Worm (Caenorhabditis elegans) whole organism, L3 larva: ENCODE measurements around the gene F20B6.4.
A peak's percentile ranks its signal among the peaks of the same experiment; 100 is the strongest.

ENCODE experiments used
- ZK546.5 ChIP-seq: sonication (generic microtip); optimal IDR thresholded peaks from 2 replicates; lab custom pipeline; 2017; ENCODE audit warnings: missing biosample characterization, missing genetic modification characterization
- aly-2 ChIP-seq: fragments of 150-350 bp; optimal IDR thresholded peaks from 2 replicates; lab custom pipeline; 2014; ENCODE audit warnings: missing biosample characterization, missing genetic modification characterization
- ama-1 ChIP-seq: fragments of 150-350 bp; optimal IDR thresholded peaks from 2 replicates; lab custom pipeline; 2018
- ceh-16 ChIP-seq: sonication (generic microtip); optimal IDR thresholded peaks from 2 replicates; lab custom pipeline; 2017; ENCODE audit warnings: missing biosample characterization, missing genetic modification characterization
- ceh-28 ChIP-seq: fragments of 150-350 bp; optimal IDR thresholded peaks from 2 replicates; lab custom pipeline; 2014; ENCODE audit warnings: missing biosample characterization, missing genetic modification reagents, missing genetic modification characterization
- ceh-82 ChIP-seq: fragments of 150-350 bp; optimal IDR thresholded peaks from 2 replicates; lab custom pipeline; 2014; ENCODE audit warnings: missing biosample characterization, missing genetic modification characterization
- ceh-9 ChIP-seq: sonication (generic microtip); optimal IDR thresholded peaks from 2 replicates; lab custom pipeline; 2018; ENCODE audit warnings: missing biosample characterization, missing genetic modification characterization
- daf-12 ChIP-seq: fragments of 150-350 bp; optimal IDR thresholded peaks from 2 replicates; lab custom pipeline; 2014; ENCODE audit warnings: missing biosample characterization, missing genetic modification reagents, missing genetic modification characterization
- egl-27 ChIP-seq: sonication (generic microtip); optimal IDR thresholded peaks from 4 replicates; lab custom pipeline; 2017; ENCODE audit warnings: missing biosample characterization, missing genetic modification reagents, missing genetic modification characterization
- egl-5 ChIP-seq: fragments of 150-350 bp; optimal IDR thresholded peaks from 2 replicates; lab custom pipeline; 2017; ENCODE audit warnings: missing biosample characterization, missing genetic modification reagents, missing genetic modification characterization, inconsistent platforms
- elt-1 ChIP-seq: fragments of 150-350 bp; optimal IDR thresholded peaks from 2 replicates; lab custom pipeline; 2014; ENCODE audit warnings: missing biosample characterization, missing genetic modification characterization
- elt-2 ChIP-seq: sonication (generic microtip); optimal IDR thresholded peaks from 2 replicates; lab custom pipeline; 2016; ENCODE audit warnings: missing genetic modification reagents, mild to moderate bottlenecking, missing genetic modification characterization, missing compliant biosample characterization
- elt-3 ChIP-seq, 3 experiments: fragments of 150-350 bp in 1 of 3; sonication (generic microtip) in 2 of 3; optimal IDR thresholded peaks; 2 replicates in 2 of 3; 4 replicates in 1 of 3; lab custom pipeline; 2014 to 2017; ENCODE audit warnings: missing biosample characterization in 3 of 3, missing genetic modification characterization in 3 of 3
- eor-1 ChIP-seq, 2 experiments: fragments of 150-350 bp; optimal IDR thresholded peaks; 2 replicates each; lab custom pipeline; 2014 to 2018; ENCODE audit warnings: missing biosample characterization in 2 of 2, missing genetic modification characterization in 2 of 2
- fkh-10 ChIP-seq: sonication (generic microtip); optimal IDR thresholded peaks from 2 replicates; lab custom pipeline; 2017; ENCODE audit warnings: missing biosample characterization, missing genetic modification reagents, missing genetic modification characterization
- fkh-2 ChIP-seq: fragments of 150-350 bp; optimal IDR thresholded peaks from 2 replicates; lab custom pipeline; 2014; ENCODE audit warnings: missing biosample characterization, missing genetic modification reagents, missing genetic modification characterization
- fos-1 ChIP-seq: fragments of 150-350 bp; optimal IDR thresholded peaks from 2 replicates; lab custom pipeline; 2014; ENCODE audit warnings: missing biosample characterization, missing genetic modification characterization
- hmg-11 ChIP-seq: sonication (generic microtip); optimal IDR thresholded peaks from 2 replicates; lab custom pipeline; 2016; ENCODE audit warnings: missing genetic modification characterization, missing compliant biosample characterization
- jun-1 ChIP-seq: fragments of 150-350 bp; optimal IDR thresholded peaks from 2 replicates; lab custom pipeline; 2014; ENCODE audit warnings: missing biosample characterization, missing genetic modification reagents, missing genetic modification characterization
- lin-39 ChIP-seq: fragments of 150-350 bp; optimal IDR thresholded peaks from 2 replicates; lab custom pipeline; 2018; ENCODE audit warnings: missing biosample characterization, missing genetic modification reagents, missing genetic modification characterization
- lsy-12 ChIP-seq: sonication (generic microtip); optimal IDR thresholded peaks from 2 replicates; lab custom pipeline; 2016; ENCODE audit warnings: mild to moderate bottlenecking, missing genetic modification characterization, missing compliant biosample characterization
- mdl-1 ChIP-seq: fragments of 150-350 bp; optimal IDR thresholded peaks from 2 replicates; lab custom pipeline; 2014; ENCODE audit warnings: missing biosample characterization, missing genetic modification characterization
- mml-1 ChIP-seq: fragments of 150-350 bp; sonication (generic microtip); optimal IDR thresholded peaks from 3 replicates; lab custom pipeline; 2014; ENCODE audit warnings: missing biosample characterization, missing genetic modification characterization
- nfya-1 ChIP-seq: sonication (generic microtip); optimal IDR thresholded peaks from 2 replicates; lab custom pipeline; 2017; ENCODE audit warnings: missing genetic modification characterization, mild to moderate bottlenecking, missing compliant biosample characterization, antibody characterized with exemption, moderate library complexity; ENCODE audit not compliant: insufficient read depth
- nhr-11 ChIP-seq: fragments of 150-350 bp; optimal IDR thresholded peaks from 2 replicates; lab custom pipeline; 2014; ENCODE audit warnings: missing biosample characterization, missing genetic modification characterization
- nhr-12 ChIP-seq: fragments of 150-350 bp; optimal IDR thresholded peaks from 2 replicates; lab custom pipeline; 2014; ENCODE audit warnings: missing biosample characterization, missing genetic modification characterization
- nhr-23 ChIP-seq: fragments of 150-350 bp; optimal IDR thresholded peaks from 2 replicates; lab custom pipeline; 2014; ENCODE audit warnings: missing biosample characterization, missing genetic modification reagents, missing genetic modification characterization
- nhr-237 ChIP-seq: fragments of 150-350 bp; optimal IDR thresholded peaks from 2 replicates; lab custom pipeline; 2014; ENCODE audit warnings: missing biosample characterization, missing genetic modification characterization
- nhr-25 ChIP-seq: sonication (generic microtip); optimal IDR thresholded peaks from 2 replicates; lab custom pipeline; 2017; ENCODE audit warnings: missing biosample characterization, missing genetic modification characterization
- nhr-28 ChIP-seq: fragments of 150-350 bp; optimal IDR thresholded peaks from 2 replicates; lab custom pipeline; 2014; ENCODE audit warnings: missing biosample characterization, missing genetic modification characterization
- nhr-43 ChIP-seq: sonication (generic microtip); optimal IDR thresholded peaks from 2 replicates; lab custom pipeline; 2016; ENCODE audit warnings: mild to moderate bottlenecking, missing genetic modification characterization, missing compliant biosample characterization; ENCODE audit not compliant: poor library complexity, severe bottlenecking
- nhr-67 ChIP-seq: fragments of 150-350 bp; optimal IDR thresholded peaks from 2 replicates; lab custom pipeline; 2014; ENCODE audit warnings: missing biosample characterization, missing genetic modification characterization
- nhr-76 ChIP-seq: fragments of 150-350 bp; sonication (generic microtip); optimal IDR thresholded peaks from 5 replicates; lab custom pipeline; 2014; ENCODE audit warnings: missing biosample characterization, missing genetic modification characterization
- nhr-77 ChIP-seq: fragments of 150-350 bp; optimal IDR thresholded peaks from 2 replicates; lab custom pipeline; 2014; ENCODE audit warnings: missing biosample characterization, missing genetic modification characterization
- pha-4 ChIP-seq: fragments of 150-350 bp; optimal IDR thresholded peaks from 2 replicates; lab custom pipeline; 2014; ENCODE audit warnings: missing biosample characterization, missing genetic modification reagents, missing genetic modification characterization
- pqm-1 ChIP-seq: fragments of 150-350 bp; optimal IDR thresholded peaks from 2 replicates; lab custom pipeline; 2017; ENCODE audit warnings: missing biosample characterization, missing genetic modification characterization, inconsistent platforms
- sea-2 ChIP-seq: fragments of 150-350 bp; sonication (generic microtip); optimal IDR thresholded peaks from 4 replicates; lab custom pipeline; 2014; ENCODE audit warnings: missing biosample characterization, missing genetic modification reagents, missing genetic modification characterization
- snpc-4 ChIP-seq: fragments of 150-350 bp; optimal IDR thresholded peaks from 2 replicates; lab custom pipeline; 2014; ENCODE audit warnings: missing biosample characterization, missing genetic modification characterization
- tbx-2 ChIP-seq: sonication (generic microtip); optimal IDR thresholded peaks from 2 replicates; lab custom pipeline; 2016; ENCODE audit warnings: mild to moderate bottlenecking, missing genetic modification characterization, missing compliant biosample characterization
- unc-39 ChIP-seq: sonication (generic microtip); optimal IDR thresholded peaks from 4 replicates; lab custom pipeline; 2017; ENCODE audit warnings: missing biosample characterization, missing genetic modification characterization
- unc-62 ChIP-seq: fragments of 150-350 bp; sonication (generic microtip); optimal IDR thresholded peaks from 4 replicates; lab custom pipeline; 2014; ENCODE audit warnings: missing biosample characterization, missing genetic modification reagents, missing genetic modification characterization
- zag-1 ChIP-seq: fragments of 150-350 bp; optimal IDR thresholded peaks from 2 replicates; lab custom pipeline; 2014; ENCODE audit warnings: missing biosample characterization, missing genetic modification characterization
- ztf-11 ChIP-seq: fragments of 150-350 bp; optimal IDR thresholded peaks from 2 replicates; lab custom pipeline; 2014; ENCODE audit warnings: missing biosample characterization, missing genetic modification characterization
- ztf-4 ChIP-seq: fragments of 150-350 bp; optimal IDR thresholded peaks from 2 replicates; lab custom pipeline; 2014; ENCODE audit warnings: missing biosample characterization, missing genetic modification characterization

Gene F20B6.4

ce11 chrX:4215500-4216107 lies 19.3 kb upstream of the F20B6.4 start:
- peak; percentile 16 for TF ChIP-seq ceh-28
- peak; percentile 85 for TF ChIP-seq elt-2 (tag; lab: Kevin White, UChicago)
- TF ChIP-seq elt-1 (tag; lab: Kevin White, UChicago): no peak
- no peak for TF ChIP-seq fos-1
- peak; percentile 22 for TF ChIP-seq pha-4
- TF ChIP-seq nhr-25 (tag; lab: Kevin White, UChicago): no peak
- TF ChIP-seq fkh-10: no peak
- no peak for TF ChIP-seq mml-1 (tag; lab: Kevin White, UChicago)
- no peak for TF ChIP-seq nhr-237 (tag; lab: Kevin White, UChicago)
- no peak for TF ChIP-seq unc-39 (tag; lab: Kevin White, UChicago)
- no peak for TF ChIP-seq hmg-11
- peak; percentile 32 for TF ChIP-seq nhr-23 (tag; lab: Kevin White, UChicago)
- no peak for TF ChIP-seq nhr-77 (tag; lab: Kevin White, UChicago)
- TF ChIP-seq ceh-82 (tag; lab: Kevin White, UChicago): no peak
- TF ChIP-seq nhr-11 (tag; lab: Kevin White, UChicago): no peak
- peak; percentile 11 for TF ChIP-seq egl-5 (tag; lab: Kevin White, UChicago)
- no peak for TF ChIP-seq aly-2 (tag; lab: Kevin White, UChicago)
- TF ChIP-seq pqm-1: peak; percentile 46

ce11 chrX:4214643-4215042 lies 18.3 kb upstream of the F20B6.4 start:
- TF ChIP-seq snpc-4 (tag; lab: Kevin White, UChicago) (peak; percentile 7), nhr-43 (tag; lab: Kevin White, UChicago) (peak; percentile 38), nhr-23 (tag; lab: Kevin White, UChicago) (peak; percentile 52), ztf-11 (tag; lab: Kevin White, UChicago) (no peak), pha-4 (peak; percentile 15), nfya-1 (tag; lab: Kevin White, UChicago) (peak; percentile 63), lin-39 (tag; lab: Kevin White, UChicago) (no peak), hmg-11 (peak; percentile 37)
- TF ChIP-seq, all 47 proteins: peak for 6

ce11 chrX:4209131-4209530 lies 12.8 kb upstream of the F20B6.4 start:
- TF ChIP-seq nhr-25 (tag; lab: Kevin White, UChicago) (peak; percentile 98), ceh-9 (tag; lab: Kevin White, UChicago) (peak; percentile 95), egl-5 (tag; lab: Kevin White, UChicago) (peak; percentile 99), pqm-1 (peak; percentile 82), fkh-2 (peak; percentile 88), elt-3 (tag; optimal IDR thresholded peaks at IDR 0.05; lab: Kevin White, UChicago) (peak; percentile 59 to 98 (median 94)), ztf-11 (tag; lab: Kevin White, UChicago) (peak; percentile 70), hmg-11 (peak; percentile 91), ceh-28 (peak; percentile 100), egl-27 (tag; lab: Kevin White, UChicago) (peak; percentile 97), pha-4 (peak; percentile 98), zag-1 (tag; lab: Kevin White, UChicago) (peak; percentile 95), fos-1 (peak; percentile 94), nhr-11 (tag; lab: Kevin White, UChicago) (peak; percentile 97), elt-2 (tag; lab: Kevin White, UChicago) (peak; percentile 86), ztf-4 (tag; lab: Kevin White, UChicago) (peak; percentile 94), lsy-12 (tag; lab: Kevin White, UChicago) (peak; percentile 97), nhr-76 (peak; percentile 93), eor-1 (tag; optimal IDR thresholded peaks at IDR 0.05; lab: Kevin White, UChicago) (peak in 1 of 2 experiments; percentile 76), nhr-43 (tag; lab: Kevin White, UChicago) (peak; percentile 99), jun-1 (tag; lab: Kevin White, UChicago) (peak; percentile 100), ama-1 (lab: Kevin White, UChicago) (peak; percentile 68), daf-12 (tag; lab: Kevin White, UChicago) (peak; percentile 93), lin-39 (tag; lab: Kevin White, UChicago) (peak; percentile 99), nhr-28 (tag; lab: Kevin White, UChicago) (peak; percentile 87), nhr-77 (tag; lab: Kevin White, UChicago) (peak; percentile 100), unc-39 (tag; lab: Kevin White, UChicago) (no peak), aly-2 (tag; lab: Kevin White, UChicago) (peak; percentile 97), unc-62 (GFP tag; lab: Kevin White, UChicago) (peak; percentile 97), sea-2 (GFP tag; lab: Kevin White, UChicago) (no peak), mml-1 (tag; lab: Kevin White, UChicago) (no peak), nhr-237 (tag; lab: Kevin White, UChicago) (peak; percentile 93), tbx-2 (tag; lab: Kevin White, UChicago) (peak; percentile 99), mdl-1 (tag; lab: Kevin White, UChicago) (peak; percentile 73), nfya-1 (tag; lab: Kevin White, UChicago) (peak; percentile 98), elt-1 (tag; lab: Kevin White, UChicago) (peak; percentile 88), snpc-4 (tag; lab: Kevin White, UChicago) (peak; percentile 96), nhr-23 (tag; lab: Kevin White, UChicago) (peak; percentile 99), fkh-10 (peak; percentile 97), ZK546.5 (peak; percentile 62), ceh-16 (tag; lab: Kevin White, UChicago) (peak; percentile 68), nhr-67 (tag; lab: Kevin White, UChicago) (peak; percentile 58), nhr-12 (peak; percentile 34)
